Worm (Caenorhabditis elegans): Measurements from ENCODE around the gene C34E11.2.

DNA sequence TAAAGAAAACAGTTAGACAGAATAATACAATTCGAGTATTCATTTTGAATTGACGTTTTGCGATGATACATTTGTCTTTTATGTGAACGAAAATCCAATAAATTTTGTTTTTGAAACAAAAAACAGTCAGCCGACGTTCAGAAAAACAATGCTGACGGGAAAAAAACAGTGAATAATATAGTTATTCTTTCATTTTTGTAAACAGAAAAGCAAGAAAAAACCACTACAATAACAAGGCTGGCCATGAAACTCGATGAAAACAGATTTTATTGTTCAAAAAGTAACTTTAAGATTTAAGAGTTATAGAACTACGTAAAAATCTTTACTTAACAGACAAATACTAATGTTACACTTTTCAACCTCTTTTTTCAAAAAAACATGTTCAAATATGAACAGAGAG lies 35.5 kb upstream of the C34E11.2 start, which contains the start of gene F54F7.3:
- TF ChIP-seq nhr-237 (tag; optimal IDR thresholded peaks at IDR 0.05) (no peak), mls-2 (tag; optimal IDR thresholded peaks at IDR 0.05) (no peak), unc-62 (GFP tag; optimal IDR thresholded peaks at IDR 0.05) (no peak), blmp-1 (tag; optimal IDR thresholded peaks at IDR 0.05) (no peak), nhr-2 (tag; optimal IDR thresholded peaks at IDR 0.05) (no peak), nhr-76 (tag; optimal IDR thresholded peaks at IDR 0.05) (no peak), M03D4.4 (tag; optimal IDR thresholded peaks at IDR 0.05) (no peak), sem-2 (GFP tag; optimal IDR thresholded peaks at IDR 0.05) (no peak), pha-4 (tag; optimal IDR thresholded peaks at IDR 0.05) (no peak)
